Worm (Caenorhabditis elegans) whole organism, mixed stage, embryonic: ENCODE results near the gene clec-137.

ENCODE experiments used
- blmp-1 ChIP-seq: fragments of 150-350 bp; optimal IDR thresholded peaks from 2 replicates; lab custom pipeline; 2014; ENCODE audit warnings: missing biosample characterization, missing genetic modification characterization
- ces-1 ChIP-seq: fragments of 150-350 bp; optimal IDR thresholded peaks from 2 replicates; lab custom pipeline; 2014; ENCODE audit warnings: missing biosample characterization, missing genetic modification reagents, missing genetic modification characterization
- elt-3 ChIP-seq: fragments of 150-350 bp; optimal IDR thresholded peaks from 2 replicates; lab custom pipeline; 2014; ENCODE audit warnings: missing biosample characterization, missing genetic modification characterization
- lsy-2 ChIP-seq: fragments of 150-350 bp; optimal IDR thresholded peaks from 2 replicates; lab custom pipeline; 2014; ENCODE audit warnings: missing biosample characterization, missing genetic modification characterization
- mab-5 ChIP-seq: fragments of 150-350 bp; optimal IDR thresholded peaks from 2 replicates; lab custom pipeline; 2014; ENCODE audit warnings: missing biosample characterization, missing genetic modification characterization
- nhr-12 ChIP-seq: fragments of 150-350 bp; optimal IDR thresholded peaks from 2 replicates; lab custom pipeline; 2014; ENCODE audit warnings: missing biosample characterization, missing genetic modification characterization
- nhr-28 ChIP-seq: fragments of 150-350 bp; optimal IDR thresholded peaks from 2 replicates; lab custom pipeline; 2014; ENCODE audit warnings: missing biosample characterization, missing genetic modification characterization
- pha-4 ChIP-seq: fragments of 150-350 bp; optimal IDR thresholded peaks from 2 replicates; lab custom pipeline; 2018; ENCODE audit warnings: missing biosample characterization, missing genetic modification reagents, missing genetic modification characterization
- snpc-4 ChIP-seq: fragments of 150-350 bp; optimal IDR thresholded peaks from 2 replicates; lab custom pipeline; 2014; ENCODE audit warnings: missing biosample characterization, missing genetic modification characterization
- unc-39 ChIP-seq: fragments of 150-350 bp; optimal IDR thresholded peaks from 2 replicates; lab custom pipeline; 2014; ENCODE audit warnings: missing biosample characterization, missing genetic modification characterization
- unc-62 ChIP-seq: fragments of 150-350 bp; optimal IDR thresholded peaks from 2 replicates; lab custom pipeline; 2014; ENCODE audit warnings: missing biosample characterization, missing genetic modification reagents, missing genetic modification characterization
- zip-8 ChIP-seq: fragments of 150-350 bp; optimal IDR thresholded peaks from 2 replicates; lab custom pipeline; 2014; ENCODE audit warnings: missing biosample characterization, missing genetic modification characterization
- ztf-11 ChIP-seq: fragments of 150-350 bp; optimal IDR thresholded peaks from 2 replicates; lab custom pipeline; 2014; ENCODE audit warnings: missing biosample characterization, missing genetic modification characterization

DNA sequence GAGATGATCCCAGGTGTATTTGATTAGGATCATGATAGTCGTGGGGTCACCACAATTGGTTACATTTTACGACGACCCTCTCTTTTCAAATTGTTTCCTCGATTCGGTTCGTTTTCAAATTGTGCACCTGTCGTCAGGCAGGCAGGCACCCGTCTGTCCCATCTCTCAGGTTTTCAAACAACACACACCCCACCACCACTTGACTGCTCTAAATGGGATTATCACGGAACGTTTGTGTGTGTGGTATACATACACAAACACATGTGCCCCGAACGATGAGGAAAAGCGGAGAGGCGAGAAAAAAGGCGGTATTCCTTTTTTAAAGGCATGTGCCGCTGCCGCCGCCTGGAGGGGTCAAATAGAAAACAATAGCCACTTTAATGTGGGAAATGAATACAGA lies 32.6 kb downstream of the clec-137 start:
- TF ChIP-seq nhr-12 (tag; lab: Kevin White, UChicago) (no peak), nhr-28 (tag; lab: Kevin White, UChicago) (no peak), unc-62 (GFP tag; lab: Kevin White, UChicago) (no peak), snpc-4 (tag; lab: Kevin White, UChicago) (no peak), pha-4 (tag; lab: Kevin White, UChicago) (no peak), elt-3 (tag; lab: Kevin White, UChicago) (no peak), ces-1 (peak; percentile 48), unc-39 (tag; lab: Kevin White, UChicago) (no peak), zip-8 (tag; lab: Kevin White, UChicago) (no peak), lsy-2 (no peak), ztf-11 (tag; lab: Kevin White, UChicago) (peak; percentile 59), mab-5 (tag; lab: Kevin White, UChicago) (no peak), blmp-1 (tag; lab: Kevin White, UChicago) (no peak)
